Fruit fly (Drosophila melanogaster): ENCODE measurements around the gene Kdm2.

Gene Kdm2

DNA sequence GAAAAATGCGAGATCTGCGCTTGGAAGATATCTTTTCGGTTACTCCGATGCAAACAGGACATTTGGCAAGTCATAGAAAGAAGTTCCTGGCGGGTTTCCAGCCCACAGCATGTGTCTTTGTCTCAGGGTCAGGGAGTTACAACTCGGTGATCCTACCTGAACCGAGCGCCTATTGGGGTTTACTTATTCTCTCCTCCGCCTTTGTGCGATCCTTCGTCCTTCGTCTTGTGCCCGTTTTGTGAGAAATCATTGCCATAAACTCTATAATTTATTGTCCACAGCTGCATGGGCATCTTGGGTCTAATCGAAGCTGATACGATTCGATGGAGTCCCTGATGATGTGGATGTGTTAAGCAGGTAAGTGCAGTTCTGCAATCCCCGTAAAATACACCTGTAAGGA lies 14.3 kb upstream of the Kdm2 start:
- TF ChIP-seq Sox14 (GFP tag; optimal IDR thresholded peaks at IDR 0.05), result no peak
- no peak for TF ChIP-seq CG1621 (tag; optimal IDR thresholded peaks at IDR 0.05)
- TF ChIP-seq CG3032 (tag; optimal IDR thresholded peaks at IDR 0.05), result no peak
- no peak for TF ChIP-seq CG7368 (GFP tag; optimal IDR thresholded peaks at IDR 0.05)
- TF ChIP-seq CG31627 (GFP tag; optimal IDR thresholded peaks at IDR 0.05), result no peak

- TF ChIP-seq Hr4 (GFP tag; optimal IDR thresholded peaks at IDR 0.05), result peak; percentile 53
- no peak for TF ChIP-seq ss (GFP tag; optimal IDR thresholded peaks at IDR 0.05)
- TF ChIP-seq lz (GFP tag; optimal IDR thresholded peaks at IDR 0.05), result peak; percentile 12
- no peak for TF ChIP-seq CG34406 (GFP tag; optimal IDR thresholded peaks at IDR 0.05)
- TF ChIP-seq CG15336 (GFP tag; IDR thresholded peaks at IDR 0.05), result peak; percentile 19; the same call in 1 of the 2 replicates
- no peak for TF ChIP-seq CG3919 (GFP tag; optimal IDR thresholded peaks at IDR 0.05)
- TF ChIP-seq dac (GFP tag; optimal IDR thresholded peaks at IDR 0.05), result no peak
- no peak for TF ChIP-seq CG9139 (GFP tag; optimal IDR thresholded peaks at IDR 0.05)
- no peak for TF ChIP-seq CG6808 (GFP tag; optimal IDR thresholded peaks at IDR 0.05)
- TF ChIP-seq CG8632 (GFP tag; optimal IDR thresholded peaks at IDR 0.05), result no peak
- TF ChIP-seq CG31627 (GFP tag; optimal IDR thresholded peaks at IDR 0.05), result peak; percentile 20
- TF ChIP-seq Blimp-1 (GFP tag; optimal IDR thresholded peaks at IDR 0.05), result no peak
- TF ChIP-seq CG6276 (GFP tag; optimal IDR thresholded peaks at IDR 0.05), result no peak
- TF ChIP-seq CG8319 (GFP tag; optimal IDR thresholded peaks at IDR 0.05), result no peak
- peak; percentile 36 for TF ChIP-seq Eip75B (GFP tag; optimal IDR thresholded peaks at IDR 0.05)
- no peak for TF ChIP-seq pdm3 (GFP tag; optimal IDR thresholded peaks at IDR 0.05)
- no peak for TF ChIP-seq dsx (GFP tag; optimal IDR thresholded peaks at IDR 0.05; ENCODE audit: poor library complexity, severe bottlenecking)
- no peak for TF ChIP-seq CG1621 (tag; optimal IDR thresholded peaks at IDR 0.05)
- TF ChIP-seq CG16779 (tag; optimal IDR thresholded peaks at IDR 0.05), result no peak
- no peak for TF ChIP-seq Gug (GFP tag; IDR thresholded peaks at IDR 0.05)
- peak; percentile 36 for TF ChIP-seq CG3032 (tag; optimal IDR thresholded peaks at IDR 0.05)
- peak; percentile 30 for TF ChIP-seq acj6 (GFP tag; optimal IDR thresholded peaks at IDR 0.05)
- no peak for TF ChIP-seq Ets21C (GFP tag; optimal IDR thresholded peaks at IDR 0.05)
- TF ChIP-seq Eip93F (GFP tag; optimal IDR thresholded peaks at IDR 0.05), result no peak
- no peak for TF ChIP-seq CG7368 (GFP tag; optimal IDR thresholded peaks at IDR 0.05)
- no peak for TF ChIP-seq Sox15 (GFP tag; optimal IDR thresholded peaks at IDR 0.05)
- TF ChIP-seq net (GFP tag; optimal IDR thresholded peaks at IDR 0.05), result no peak
- TF ChIP-seq eg (GFP tag; IDR thresholded peaks at IDR 0.05), result peak; percentile 33; the same call in 2 of the 3 replicates
- TF ChIP-seq cyc (GFP tag; optimal IDR thresholded peaks at IDR 0.05), result peak; percentile 27
- no peak for TF ChIP-seq fd59A (GFP tag; optimal IDR thresholded peaks at IDR 0.05)
- TF ChIP-seq Eip78C (GFP tag), result peak; percentile 81
- no peak for TF ChIP-seq fkh (GFP tag; optimal IDR thresholded peaks at IDR 0.05)
- TF ChIP-seq achi (GFP tag; optimal IDR thresholded peaks at IDR 0.05), result peak; percentile 2
- TF ChIP-seq CG10631 (GFP tag; optimal IDR thresholded peaks at IDR 0.05), result peak; percentile 1
- no peak for TF ChIP-seq vri (GFP tag; optimal IDR thresholded peaks at IDR 0.05)
- peak; percentile 52 for TF ChIP-seq Hr39 (GFP tag; optimal IDR thresholded peaks at IDR 0.05)
- no peak for TF ChIP-seq CG4318 (GFP tag; optimal IDR thresholded peaks at IDR 0.05)
- TF ChIP-seq Lpt (GFP tag; optimal IDR thresholded peaks at IDR 0.05), result peak; percentile 22
- TF ChIP-seq CG8119 (GFP tag; IDR thresholded peaks at IDR 0.05), result no peak
- no peak for TF ChIP-seq CG11762 (GFP tag; optimal IDR thresholded peaks at IDR 0.05; ENCODE audit: insufficient read depth)
- peak; percentile 96 for TF ChIP-seq svp (GFP tag)
- no peak for TF ChIP-seq Hr38 (GFP tag; optimal IDR thresholded peaks at IDR 0.05)
- TF ChIP-seq fd85E (GFP tag; optimal IDR thresholded peaks at IDR 0.05), result no peak
- TF ChIP-seq CG6792 (GFP tag; optimal IDR thresholded peaks at IDR 0.05), result no peak
- TF ChIP-seq CG6163 (GFP tag; IDR thresholded peaks at IDR 0.05), result no peak
- no peak for TF ChIP-seq Met (GFP tag; optimal IDR thresholded peaks at IDR 0.05)
- no peak for TF ChIP-seq OdsH (GFP tag; optimal IDR thresholded peaks at IDR 0.05)
- no peak for TF ChIP-seq salr (GFP tag; optimal IDR thresholded peaks at IDR 0.05)
- TF ChIP-seq Sox14 (GFP tag; optimal IDR thresholded peaks at IDR 0.05), result peak; percentile 30
- peak; percentile 40 for TF ChIP-seq topi (GFP tag; optimal IDR thresholded peaks at IDR 0.05)
Observed at dm6 chr3R:9038652-9039051, 13.6 kb upstream of the Kdm2 start, which contains the start of gene hyx. TSS of gene hyx (plus strand) at chr3R:9038760.
